Fruit fly (Drosophila melanogaster): ENCODE measurements around the gene wdb.

dm6 chr3R:27616493-27616892 lies 34.5 kb upstream of the wdb start:
- TF ChIP-seq EcR (GFP tag; optimal IDR thresholded peaks at IDR 0.05): no peak
- TF ChIP-seq fd96Ca (GFP tag; IDR thresholded peaks at IDR 0.05): no peak
- no peak for TF ChIP-seq CG34367 (tag; optimal IDR thresholded peaks at IDR 0.05)
- TF ChIP-seq CG15710 (tag; optimal IDR thresholded peaks at IDR 0.05): no peak
- no peak for TF ChIP-seq CG8159 (tag; optimal IDR thresholded peaks at IDR 0.05)
- TF ChIP-seq rn (GFP tag; IDR thresholded peaks at IDR 0.05): no peak
- no peak for TF ChIP-seq Snoo (tag; optimal IDR thresholded peaks at IDR 0.05)
- TF ChIP-seq CG10348 (GFP tag; IDR thresholded peaks at IDR 0.05): no peak
- TF ChIP-seq Ets98B (GFP tag; IDR thresholded peaks at IDR 0.05): no peak
- no peak for TF ChIP-seq Pif1A (GFP tag; optimal IDR thresholded peaks at IDR 0.05)
- no peak for TF ChIP-seq CG4496 (GFP tag; IDR thresholded peaks at IDR 0.05)
- no peak for TF ChIP-seq CG32121 (GFP tag; IDR thresholded peaks at IDR 0.05)
- no peak for TF ChIP-seq Pif1B (GFP tag; optimal IDR thresholded peaks at IDR 0.05)

Measured in whole organism, pupa.